Worm (Caenorhabditis elegans) whole organism, L4 larva: ENCODE measurements around the gene nlp-81.

Experiments
- D1046.2 ChIP-seq: fragments of 200-800 bp; sonication (Bioruptor generic); IDR thresholded peaks from 2 replicates; pipeline ENCODE4 v1.3.6; 2022; ENCODE audit warnings: missing genetic modification characterization, missing compliant biosample characterization
- F37D6.2 ChIP-seq: sonication (generic microtip); optimal IDR thresholded peaks from 2 replicates; lab custom pipeline; 2016; ENCODE audit warnings: mild to moderate bottlenecking, missing genetic modification characterization, missing compliant biosample characterization
- R02D3.7 ChIP-seq: fragments of 150-350 bp; sonication (generic microtip); optimal IDR thresholded peaks from 3 replicates; lab custom pipeline; 2014; ENCODE audit warnings: missing biosample characterization, missing genetic modification characterization
- Y48G9A.11 ChIP-seq: fragments of 200-800 bp; sonication (Bioruptor generic); IDR thresholded peaks from 2 replicates; pipeline ENCODE4 v1.3.6; 2022; ENCODE audit warnings: missing genetic modification reagents, missing genetic modification characterization, missing compliant biosample characterization
- ZK546.5 ChIP-seq, 2 experiments: sonication (generic microtip); optimal IDR thresholded peaks; 2 replicates each; lab custom pipeline; 2017; ENCODE audit warnings: missing biosample characterization in 2 of 2, missing genetic modification characterization in 2 of 2
- aha-1 ChIP-seq: fragments of 150-350 bp; peaks from one replicate; lab custom pipeline; 2014; ENCODE audit warnings: missing biosample characterization, missing genetic modification characterization
- aly-2 ChIP-seq: sonication (generic microtip); optimal IDR thresholded peaks from 2 replicates; lab custom pipeline; 2018; ENCODE audit warnings: missing biosample characterization, missing genetic modification characterization
- ama-1 ChIP-seq: fragments of 150-350 bp; optimal IDR thresholded peaks from 2 replicates; lab custom pipeline; 2014; ENCODE audit warnings: inconsistent platforms, mixed read lengths
- ceh-20 ChIP-seq: fragments of 200-800 bp; sonication (Bioruptor generic); IDR thresholded peaks from 2 replicates; pipeline ENCODE4 v1.3.6; 2022; ENCODE audit warnings: missing genetic modification reagents, missing genetic modification characterization, missing compliant biosample characterization
- ceh-32 ChIP-seq: sonication (generic microtip); optimal IDR thresholded peaks from 2 replicates; lab custom pipeline; 2016; ENCODE audit warnings: mild to moderate bottlenecking, missing genetic modification characterization, missing compliant biosample characterization; ENCODE audit not compliant: poor library complexity
- ceh-44 ChIP-seq: fragments of 200-800 bp; sonication (Bioruptor generic); IDR thresholded peaks from 2 replicates; pipeline ENCODE4 v1.3.6; 2022; ENCODE audit warnings: missing genetic modification reagents, missing genetic modification characterization, missing compliant biosample characterization
- ces-1 ChIP-seq: fragments of 150-350 bp; sonication (generic microtip); optimal IDR thresholded peaks from 4 replicates; lab custom pipeline; 2014; ENCODE audit warnings: missing biosample characterization, missing genetic modification reagents, missing genetic modification characterization
- ctbp-1 ChIP-seq: fragments of 200-800 bp; sonication (Bioruptor generic); IDR thresholded peaks from 2 replicates; pipeline ENCODE4 v1.3.6; 2022; ENCODE audit warnings: missing genetic modification reagents, missing genetic modification characterization, missing compliant biosample characterization
- daf-16 ChIP-seq, 3 experiments: sonication (generic microtip); optimal IDR thresholded peaks; 2 replicates each; lab custom pipeline; 2016 to 2017; ENCODE audit warnings: missing genetic modification characterization in 3 of 3, missing genetic modification reagents in 3 of 3, mild to moderate bottlenecking in 2 of 3, missing compliant biosample characterization in 2 of 3, missing biosample characterization in 1 of 3, moderate library complexity in 1 of 3
- dpl-1 ChIP-seq: fragments of 150-350 bp; optimal IDR thresholded peaks from 2 replicates; lab custom pipeline; 2014; ENCODE audit warnings: missing biosample characterization, missing genetic modification reagents, missing genetic modification characterization
- dve-1 ChIP-seq: sonication (generic microtip); optimal IDR thresholded peaks from 2 replicates; lab custom pipeline; 2017; ENCODE audit warnings: antibody characterized with exemption, mild to moderate bottlenecking, missing genetic modification characterization, missing compliant biosample characterization; ENCODE audit not compliant: insufficient read depth
- egl-27 ChIP-seq: sonication (generic microtip); optimal IDR thresholded peaks from 3 replicates; lab custom pipeline; 2017; ENCODE audit warnings: missing biosample characterization, missing genetic modification reagents, missing genetic modification characterization
- egl-43 ChIP-seq: fragments of 200-800 bp; sonication (Bioruptor generic); IDR thresholded peaks from 2 replicates; pipeline ENCODE4 v1.3.6; 2022; ENCODE audit warnings: missing genetic modification reagents, missing genetic modification characterization, missing compliant biosample characterization
- fkh-10 ChIP-seq: fragments of 150-350 bp; optimal IDR thresholded peaks from 2 replicates; lab custom pipeline; 2014; ENCODE audit warnings: missing biosample characterization, missing genetic modification reagents, missing genetic modification characterization
- fos-1 ChIP-seq: fragments of 150-350 bp; optimal IDR thresholded peaks from 2 replicates; lab custom pipeline; 2014; ENCODE audit warnings: missing biosample characterization, missing genetic modification characterization
- gei-8 ChIP-seq: fragments of 200-800 bp; sonication (Bioruptor generic); optimal IDR thresholded peaks from 2 replicates; lab custom pipeline; 2018; ENCODE audit warnings: mild to moderate bottlenecking, missing genetic modification characterization, missing compliant biosample characterization
- hif-1 ChIP-seq, 2 experiments: sonication (generic microtip); optimal IDR thresholded peaks; 2 replicates each; lab custom pipeline; 2016 to 2017; ENCODE audit warnings: missing compliant biosample characterization in 2 of 2, missing genetic modification characterization in 2 of 2, missing genetic modification reagents in 2 of 2, missing genotype in 2 of 2, mild to moderate bottlenecking in 1 of 2
- hmg-1.1 ChIP-seq: fragments of 200-800 bp; sonication (Bioruptor generic); IDR thresholded peaks from 2 replicates; pipeline ENCODE4 v1.3.6; 2022; ENCODE audit warnings: missing genetic modification reagents, missing genetic modification characterization, missing compliant biosample characterization
- lin-39 ChIP-seq: fragments of 150-350 bp; optimal IDR thresholded peaks from 2 replicates; lab custom pipeline; 2014; ENCODE audit warnings: missing biosample characterization, missing genetic modification reagents, missing genetic modification characterization
- lsy-2 ChIP-seq, 2 experiments: fragments of 150-350 bp in 1 of 2; sonication (generic microtip) in 1 of 2; optimal IDR thresholded peaks; 2 replicates each; lab custom pipeline; 2014 to 2017; ENCODE audit warnings: missing biosample characterization in 2 of 2, missing genetic modification characterization in 2 of 2
- madf-9 ChIP-seq: fragments of 200-800 bp; sonication (Bioruptor generic); conservative IDR thresholded peaks from 2 replicates; pipeline ENCODE4 v1.3.6; 2022; ENCODE audit warnings: missing genetic modification reagents, missing genetic modification characterization, missing compliant biosample characterization
- mdl-1 ChIP-seq, 2 experiments: fragments of 150-350 bp in 1 of 2; sonication (generic microtip) in 1 of 2; optimal IDR thresholded peaks; 2 replicates each; lab custom pipeline; 2014 to 2017; ENCODE audit warnings: missing biosample characterization in 2 of 2, missing genetic modification characterization in 2 of 2
- mdt-29 ChIP-seq: fragments of 200-800 bp; sonication (Bioruptor generic); IDR thresholded peaks from 2 replicates; pipeline ENCODE4 v1.3.6; 2022; ENCODE audit warnings: missing genetic modification reagents, missing genetic modification characterization, missing compliant biosample characterization
- mes-2 ChIP-seq: sonication (generic microtip); optimal IDR thresholded peaks from 2 replicates; lab custom pipeline; 2016; ENCODE audit warnings: missing genotype, mild to moderate bottlenecking, missing genetic modification characterization, missing compliant biosample characterization; ENCODE audit not compliant: poor library complexity, severe bottlenecking
- mxl-3 ChIP-seq: fragments of 200-800 bp; sonication (Bioruptor generic); optimal IDR thresholded peaks from 2 replicates; lab custom pipeline; 2018; ENCODE audit warnings: mild to moderate bottlenecking, missing genetic modification characterization, missing compliant biosample characterization
- nhr-102 ChIP-seq: sonication (generic microtip); optimal IDR thresholded peaks from 2 replicates; lab custom pipeline; 2016; ENCODE audit warnings: mild to moderate bottlenecking, missing genetic modification characterization, moderate library complexity, missing compliant biosample characterization
- nhr-237 ChIP-seq: sonication (generic microtip); optimal IDR thresholded peaks from 2 replicates; lab custom pipeline; 2017; ENCODE audit warnings: missing biosample characterization, missing genetic modification characterization
- nhr-25 ChIP-seq: sonication (generic microtip); optimal IDR thresholded peaks from 2 replicates; lab custom pipeline; 2017; ENCODE audit warnings: missing genetic modification characterization, mild to moderate bottlenecking, missing compliant biosample characterization, antibody characterized with exemption, moderate library complexity, borderline replicate concordance; ENCODE audit not compliant: insufficient read depth
- nhr-41 ChIP-seq: fragments of 200-800 bp; sonication (Bioruptor generic); IDR thresholded peaks from 2 replicates; pipeline ENCODE4 v1.3.6; 2022; ENCODE audit warnings: missing genetic modification reagents, missing genetic modification characterization, missing compliant biosample characterization
- nhr-48 ChIP-seq: sonication (generic microtip); optimal IDR thresholded peaks from 2 replicates; lab custom pipeline; 2016; ENCODE audit warnings: mild to moderate bottlenecking, missing genetic modification characterization, missing compliant biosample characterization
- nhr-6 ChIP-seq: fragments of 150-350 bp; optimal IDR thresholded peaks from 2 replicates; lab custom pipeline; 2014; ENCODE audit warnings: missing biosample characterization, missing genetic modification characterization
- set-16 ChIP-seq: fragments of 200-800 bp; sonication (Bioruptor generic); IDR thresholded peaks from 2 replicates; pipeline ENCODE4 v1.3.6; 2022; ENCODE audit warnings: missing genetic modification reagents, missing genetic modification characterization, missing compliant biosample characterization
- snpc-1.2 ChIP-seq: fragments of 200-800 bp; sonication (Bioruptor generic); IDR thresholded peaks from 2 replicates; pipeline ENCODE4 v1.3.6; 2022; ENCODE audit warnings: missing genetic modification reagents, missing genetic modification characterization, missing compliant biosample characterization
- unc-130 ChIP-seq: sonication (generic microtip); optimal IDR thresholded peaks from 2 replicates; lab custom pipeline; 2016; ENCODE audit warnings: missing genetic modification reagents, missing genetic modification characterization, missing compliant biosample characterization
- unc-62 ChIP-seq, 3 experiments: fragments of 150-350 bp in 1 of 3; sonication (generic microtip); optimal IDR thresholded peaks in 2 of 3; peaks in 1 of 3; 1 replicate in 1 of 3; 2 replicates in 2 of 3; lab custom pipeline; 2014 to 2017; ENCODE audit warnings: missing biosample characterization in 3 of 3, missing genetic modification characterization in 3 of 3, missing genetic modification reagents in 3 of 3, missing genotype in 1 of 3
- vab-7 ChIP-seq: fragments of 200-800 bp; sonication (Bioruptor generic); IDR thresholded peaks from 2 replicates; pipeline ENCODE4 v1.3.6; 2022; ENCODE audit warnings: missing genetic modification reagents, missing genetic modification characterization, missing compliant biosample characterization
- zip-2 ChIP-seq: fragments of 150-350 bp; optimal IDR thresholded peaks from 2 replicates; lab custom pipeline; 2014; ENCODE audit warnings: missing biosample characterization, missing genetic modification characterization
- ztf-7 ChIP-seq: fragments of 150-350 bp; optimal IDR thresholded peaks from 2 replicates; lab custom pipeline; 2014; ENCODE audit warnings: missing biosample characterization, missing genetic modification characterization

The nlp-81 gene

DNA sequence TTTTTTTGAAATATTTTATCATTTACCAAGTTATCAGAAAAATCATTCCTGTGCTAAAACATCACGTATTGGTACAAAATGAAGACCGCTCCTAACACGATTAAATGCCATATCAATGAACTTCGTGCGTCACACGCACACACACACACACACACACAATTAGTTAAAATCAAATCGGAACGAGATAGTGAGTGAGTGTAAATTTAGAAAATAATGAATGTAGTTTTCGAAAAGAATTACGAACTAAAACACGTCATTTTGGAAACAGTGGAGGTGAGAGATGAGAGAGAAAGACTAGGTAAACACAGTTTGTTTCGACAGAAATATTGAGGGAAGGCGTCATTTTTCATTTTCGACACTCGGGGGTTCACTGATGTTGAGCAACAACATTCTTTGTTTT, 9.0 kb downstream of the nlp-81 start (continued):
- TF ChIP-seq ZK546.5 (tag; optimal IDR thresholded peaks at IDR 0.05; lab: Kevin White, UChicago) (no peak), fos-1 (no peak), gei-8 (GFP tag; lab: Kevin White, UChicago) (no peak), ama-1 (no peak), nhr-102 (tag; lab: Kevin White, UChicago) (no peak), daf-16 (GFP tag; optimal IDR thresholded peaks at IDR 0.05; lab: Kevin White, UChicago) (peak in 1 of 2 experiments; percentile 71), daf-16 (tag; optimal IDR thresholded peaks at IDR 0.05; lab: Kevin White, UChicago) (peak; percentile 85), unc-130 (GFP tag; lab: Kevin White, UChicago) (no peak), mxl-3 (no peak), Y48G9A.11 (GFP tag; lab: Robert Waterston, UW) (no peak), ceh-44 (GFP tag; lab: Robert Waterston, UW) (no peak), set-16 (GFP tag; lab: Robert Waterston, UW) (no peak)

- no peak for TF ChIP-seq nhr-6
- no peak for TF ChIP-seq snpc-1.2
- no peak for TF ChIP-seq F37D6.2 (tag; lab: Kevin White, UChicago)
- no peak for TF ChIP-seq ztf-7 (tag; lab: Kevin White, UChicago)
- no peak for TF ChIP-seq daf-16 (GFP tag; optimal IDR thresholded peaks at IDR 0.05; lab: Kevin White, UChicago)
- TF ChIP-seq daf-16 (tag; optimal IDR thresholded peaks at IDR 0.05; lab: Kevin White, UChicago), result no peak
- TF ChIP-seq nhr-237 (tag; lab: Kevin White, UChicago), result no peak
- no peak for TF ChIP-seq vab-7 (GFP tag; lab: Robert Waterston, UW)
- no peak for TF ChIP-seq mes-2 (tag; lab: Kevin White, UChicago)
- TF ChIP-seq aly-2 (tag; lab: Kevin White, UChicago), result no peak
- no peak for TF ChIP-seq dpl-1
- TF ChIP-seq fkh-10 (GFP tag; lab: Kevin White, UChicago), result no peak
These were observed 10.6 kb downstream of the nlp-81 start for ce11 chrIV:3165365-3165764.

DNA sequence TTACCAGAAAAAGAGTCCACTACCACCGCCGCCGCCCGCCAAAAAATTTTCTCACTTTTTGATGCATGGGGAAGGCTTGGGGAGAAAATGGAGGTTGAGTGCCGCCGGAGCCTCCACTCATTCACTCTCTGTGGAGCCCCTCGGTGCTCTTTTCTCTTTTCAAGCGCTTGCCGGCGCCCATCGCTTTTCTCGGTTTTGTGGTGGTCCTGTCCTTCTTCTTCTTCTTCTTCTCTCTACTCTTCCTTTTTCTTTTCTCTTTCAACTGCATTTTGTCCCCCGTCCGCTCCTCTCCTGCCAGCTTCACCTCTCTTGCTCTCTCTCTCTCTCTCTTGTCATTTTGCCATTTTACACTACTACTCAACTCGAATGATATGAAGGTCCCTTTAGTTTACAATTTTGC, 12.4 kb downstream of the nlp-81 start:
- TF ChIP-seq mdl-1 (tag; optimal IDR thresholded peaks at IDR 0.05; lab: Kevin White, UChicago) (peak in 1 of 2 experiments; percentile 10), egl-43 (GFP tag; lab: Robert Waterston, UW) (peak; percentile 53; the same call in 1 of the 2 replicates), unc-62 (GFP tag; optimal IDR thresholded peaks at IDR 0.05 in 1 of 2; lab: Kevin White, UChicago) (peak in 1 of 2 experiments; percentile 87), unc-62 (tag; optimal IDR thresholded peaks at IDR 0.05; lab: Kevin White, UChicago) (no peak), mdt-29 (GFP tag; lab: Robert Waterston, UW) (no peak), hmg-1.1 (GFP tag; lab: Robert Waterston, UW) (peak; percentile 56), aha-1 (peak; percentile 71), R02D3.7 (no peak), lin-39 (tag; lab: Kevin White, UChicago) (no peak), nhr-25 (tag; lab: Kevin White, UChicago) (no peak), hif-1 (tag; optimal IDR thresholded peaks at IDR 0.05; lab: Kevin White, UChicago) (peak in 1 of 2 experiments; percentile 3), lsy-2 (tag; optimal IDR thresholded peaks at IDR 0.05; lab: Kevin White, UChicago) (no peak), ctbp-1 (peak; percentile 66), daf-16 (GFP tag; optimal IDR thresholded peaks at IDR 0.05; lab: Kevin White, UChicago) (peak in 1 of 2 experiments; percentile 12), daf-16 (tag; optimal IDR thresholded peaks at IDR 0.05; lab: Kevin White, UChicago) (no peak), nhr-6 (peak; percentile 10), ceh-20 (GFP tag; lab: Robert Waterston, UW) (peak; percentile 52; the same call in 1 of the 2 replicates), set-16 (GFP tag; lab: Robert Waterston, UW) (peak; percentile 81)

- TF ChIP-seq ceh-20 (GFP tag; lab: Robert Waterston, UW) (peak; percentile 65), egl-43 (GFP tag; lab: Robert Waterston, UW) (peak; percentile 77), nhr-48 (peak; percentile 63), egl-27 (tag; lab: Kevin White, UChicago) (no peak), zip-2 (tag; lab: Kevin White, UChicago) (peak; percentile 5), ces-1 (GFP tag; lab: Kevin White, UChicago) (peak; percentile 21), madf-9 (0 out of 2 replicates have a peak, but pooled peaks have one; percentile 17), vab-7 (GFP tag; lab: Robert Waterston, UW) (peak; percentile 47; the same call in 1 of the 2 replicates), fkh-10 (GFP tag; lab: Kevin White, UChicago) (no peak), dve-1 (tag; lab: Kevin White, UChicago) (peak; percentile 94), ceh-32 (tag; lab: Kevin White, UChicago) (no peak), ztf-7 (tag; lab: Kevin White, UChicago) (peak; percentile 69), nhr-25 (tag; lab: Kevin White, UChicago) (peak; percentile 67), nhr-41 (GFP tag; lab: Robert Waterston, UW) (peak; percentile 78; the same call in 1 of the 2 replicates), D1046.2 (no peak)
These were observed 15.1 kb downstream of the nlp-81 start for ce11 chrIV:3160785-3161184.
